Worm (Caenorhabditis elegans): ENCODE data around the gene Y61A9LA.3.

DNA sequence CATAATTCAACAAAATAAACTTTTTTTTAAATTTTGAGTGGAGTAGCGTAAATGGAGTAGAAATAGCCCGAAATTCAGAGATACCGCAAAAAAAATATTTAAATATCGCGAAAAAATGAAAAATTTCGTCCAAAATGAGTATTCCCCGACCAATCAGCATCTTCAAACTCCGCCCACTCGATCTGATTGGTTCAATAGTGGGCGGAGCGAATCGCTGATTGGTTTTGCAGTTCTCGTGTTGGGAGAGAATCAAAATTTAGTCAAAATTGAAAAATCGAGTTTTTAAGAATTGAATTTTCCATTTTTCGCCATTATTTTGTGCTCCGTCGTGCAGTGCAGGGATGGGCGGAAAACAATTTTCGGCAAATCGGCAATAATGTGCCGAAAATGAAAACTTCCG lies 4.5 kb downstream of the Y61A9LA.3 start:
- no peak for TF ChIP-seq him-1 (tag; optimal IDR thresholded peaks at IDR 0.05)
- TF ChIP-seq W03F9.2 (tag; optimal IDR thresholded peaks at IDR 0.05), result no peak
- no peak for TF ChIP-seq dao-5 (tag; optimal IDR thresholded peaks at IDR 0.05)
